Worm (Caenorhabditis elegans) whole organism, mixed stage, embryonic: ENCODE data around the gene Y53F4B.25.
A peak's percentile ranks its signal among the peaks of the same experiment; 100 is the strongest.
"Not testable (repeated sequence)": the region's sequence is repeated elsewhere in the genome, so short reads cannot be mapped to it uniquely, and the experiment has no call there.

ENCODE experiments used
- M03D4.4 ChIP-seq: sonication (generic microtip); optimal IDR thresholded peaks from 2 replicates; lab custom pipeline; 2017; ENCODE audit warnings: mild to moderate bottlenecking, missing genetic modification characterization, missing compliant biosample characterization
- bed-3 ChIP-seq: fragments of 200-800 bp; sonication (Bioruptor generic); optimal IDR thresholded peaks from 3 replicates; lab custom pipeline; 2018; ENCODE audit warnings: mild to moderate bottlenecking, missing genetic modification characterization, moderate library complexity, missing compliant biosample characterization
- blmp-1 ChIP-seq: fragments of 150-350 bp; optimal IDR thresholded peaks from 2 replicates; lab custom pipeline; 2014; ENCODE audit warnings: missing biosample characterization, missing genetic modification characterization
- ceh-39 ChIP-seq: fragments of 150-350 bp; optimal IDR thresholded peaks from 2 replicates; lab custom pipeline; 2014; ENCODE audit warnings: missing biosample characterization, missing genetic modification characterization
- ceh-43 ChIP-seq: fragments of 200-800 bp; sonication (Bioruptor generic); optimal IDR thresholded peaks from 2 replicates; lab custom pipeline; 2018; ENCODE audit warnings: mild to moderate bottlenecking, missing genetic modification characterization, moderate library complexity, missing compliant biosample characterization
- ceh-83 ChIP-seq: fragments of 200-800 bp; sonication (Bioruptor generic); optimal IDR thresholded peaks from 2 replicates; lab custom pipeline; 2018; ENCODE audit warnings: mild to moderate bottlenecking, missing genetic modification characterization, missing compliant biosample characterization
- cnd-1 ChIP-seq: fragments of 200-800 bp; sonication (Bioruptor generic); optimal IDR thresholded peaks from 2 replicates; lab custom pipeline; 2018; ENCODE audit warnings: mild to moderate bottlenecking, missing genetic modification characterization, missing compliant biosample characterization
- drap-1 ChIP-seq: fragments of 200-800 bp; sonication (Bioruptor generic); optimal IDR thresholded peaks from 3 replicates; lab custom pipeline; 2018; ENCODE audit warnings: mild to moderate bottlenecking, missing genetic modification characterization, missing compliant biosample characterization
- elt-1 ChIP-seq: sonication (generic microtip); optimal IDR thresholded peaks from 2 replicates; lab custom pipeline; 2017; ENCODE audit warnings: missing genetic modification characterization, mild to moderate bottlenecking, missing compliant biosample characterization, antibody characterized with exemption, moderate library complexity, borderline replicate concordance; ENCODE audit not compliant: insufficient read depth
- elt-3 ChIP-seq: fragments of 150-350 bp; optimal IDR thresholded peaks from 2 replicates; lab custom pipeline; 2014; ENCODE audit warnings: missing biosample characterization, missing genetic modification characterization
- flh-1 ChIP-seq: fragments of 200-800 bp; sonication (Bioruptor generic); optimal IDR thresholded peaks from 2 replicates; lab custom pipeline; 2018; ENCODE audit warnings: mild to moderate bottlenecking, missing genetic modification characterization, moderate library complexity, missing compliant biosample characterization
- ham-2 ChIP-seq: fragments of 200-800 bp; sonication (Bioruptor generic); optimal IDR thresholded peaks from 2 replicates; lab custom pipeline; 2018; ENCODE audit warnings: mild to moderate bottlenecking, missing genetic modification characterization, missing compliant biosample characterization
- hlh-1 ChIP-seq: fragments of 150-350 bp; optimal IDR thresholded peaks from 2 replicates; lab custom pipeline; 2014; ENCODE audit warnings: missing biosample characterization, missing genetic modification reagents, missing genetic modification characterization
- lin-32 ChIP-seq: fragments of 200-800 bp; sonication (Bioruptor generic); optimal IDR thresholded peaks from 2 replicates; lab custom pipeline; 2018; ENCODE audit warnings: mild to moderate bottlenecking, missing genetic modification characterization, missing compliant biosample characterization
- lsy-2 ChIP-seq: fragments of 150-350 bp; optimal IDR thresholded peaks from 2 replicates; lab custom pipeline; 2014; ENCODE audit warnings: missing biosample characterization, missing genetic modification characterization
- mab-5 ChIP-seq: fragments of 150-350 bp; optimal IDR thresholded peaks from 2 replicates; lab custom pipeline; 2014; ENCODE audit warnings: missing biosample characterization, missing genetic modification characterization
- mls-2 ChIP-seq: sonication (generic microtip); optimal IDR thresholded peaks from 2 replicates; lab custom pipeline; 2016; ENCODE audit warnings: mild to moderate bottlenecking, missing genetic modification characterization, moderate library complexity, missing compliant biosample characterization
- nhr-2 ChIP-seq: fragments of 150-350 bp; optimal IDR thresholded peaks from 2 replicates; lab custom pipeline; 2014; ENCODE audit warnings: missing biosample characterization, missing genetic modification characterization
- nhr-28 ChIP-seq: fragments of 150-350 bp; optimal IDR thresholded peaks from 2 replicates; lab custom pipeline; 2014; ENCODE audit warnings: missing biosample characterization, missing genetic modification characterization
- nhr-76 ChIP-seq: sonication (generic microtip); optimal IDR thresholded peaks from 2 replicates; lab custom pipeline; 2017; ENCODE audit warnings: missing biosample characterization, missing genetic modification characterization
- pha-4 ChIP-seq: fragments of 150-350 bp; optimal IDR thresholded peaks from 2 replicates; lab custom pipeline; 2018; ENCODE audit warnings: missing biosample characterization, missing genetic modification reagents, missing genetic modification characterization
- sem-2 ChIP-seq: fragments of 200-800 bp; sonication (Bioruptor generic); optimal IDR thresholded peaks from 2 replicates; lab custom pipeline; 2018; ENCODE audit warnings: mild to moderate bottlenecking, missing genetic modification characterization, missing compliant biosample characterization
- snpc-4 ChIP-seq: fragments of 150-350 bp; optimal IDR thresholded peaks from 2 replicates; lab custom pipeline; 2014; ENCODE audit warnings: missing biosample characterization, missing genetic modification characterization
- tbx-8 ChIP-seq: fragments of 200-800 bp; sonication (Bioruptor generic); optimal IDR thresholded peaks from 2 replicates; lab custom pipeline; 2018; ENCODE audit warnings: mild to moderate bottlenecking, missing genetic modification characterization, moderate library complexity, missing compliant biosample characterization
- unc-120 ChIP-seq: sonication (generic microtip); optimal IDR thresholded peaks from 2 replicates; lab custom pipeline; 2017; ENCODE audit warnings: missing genetic modification characterization, missing compliant biosample characterization; ENCODE audit not compliant: poor library complexity, severe bottlenecking
- unc-39 ChIP-seq: fragments of 150-350 bp; optimal IDR thresholded peaks from 2 replicates; lab custom pipeline; 2014; ENCODE audit warnings: missing biosample characterization, missing genetic modification characterization
- unc-62 ChIP-seq: fragments of 150-350 bp; optimal IDR thresholded peaks from 2 replicates; lab custom pipeline; 2014; ENCODE audit warnings: missing biosample characterization, missing genetic modification reagents, missing genetic modification characterization
- zip-8 ChIP-seq: fragments of 150-350 bp; optimal IDR thresholded peaks from 2 replicates; lab custom pipeline; 2014; ENCODE audit warnings: missing biosample characterization, missing genetic modification characterization
- ztf-11 ChIP-seq: fragments of 150-350 bp; optimal IDR thresholded peaks from 2 replicates; lab custom pipeline; 2014; ENCODE audit warnings: missing biosample characterization, missing genetic modification characterization

Gene Y53F4B.25

DNA sequence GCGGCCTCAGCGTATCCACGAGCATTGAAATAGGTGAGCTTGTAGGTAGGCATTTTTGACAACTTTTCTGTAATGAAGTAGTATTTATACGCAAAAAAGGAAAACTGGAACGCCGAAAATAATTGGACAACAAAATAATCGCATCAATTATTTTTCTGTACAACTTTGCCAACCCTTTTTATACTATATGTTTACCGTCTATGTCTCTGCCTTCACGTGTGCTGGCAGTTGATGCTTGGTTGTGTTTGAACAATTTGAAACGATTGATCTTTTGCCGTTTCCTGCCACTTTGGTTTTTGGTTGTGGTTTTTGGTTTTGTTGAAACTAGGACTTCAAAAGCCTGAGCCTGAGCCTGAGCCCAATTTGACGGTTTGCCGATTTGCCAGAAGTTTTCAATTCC, 31.4 kb downstream of the Y53F4B.25 start, which contains the start of gene gst-28:
gst-28 (minus strand) TSS at position 238 of the 400 bp plus-strand sequence.
- TF ChIP-seq unc-39 (tag; lab: Kevin White, UChicago) (no peak), blmp-1 (tag; lab: Kevin White, UChicago) (no peak), bed-3 (GFP tag; lab: Kevin White, UChicago) (no peak), elt-3 (no peak), hlh-1 (tag; lab: Kevin White, UChicago) (no peak)

DNA sequence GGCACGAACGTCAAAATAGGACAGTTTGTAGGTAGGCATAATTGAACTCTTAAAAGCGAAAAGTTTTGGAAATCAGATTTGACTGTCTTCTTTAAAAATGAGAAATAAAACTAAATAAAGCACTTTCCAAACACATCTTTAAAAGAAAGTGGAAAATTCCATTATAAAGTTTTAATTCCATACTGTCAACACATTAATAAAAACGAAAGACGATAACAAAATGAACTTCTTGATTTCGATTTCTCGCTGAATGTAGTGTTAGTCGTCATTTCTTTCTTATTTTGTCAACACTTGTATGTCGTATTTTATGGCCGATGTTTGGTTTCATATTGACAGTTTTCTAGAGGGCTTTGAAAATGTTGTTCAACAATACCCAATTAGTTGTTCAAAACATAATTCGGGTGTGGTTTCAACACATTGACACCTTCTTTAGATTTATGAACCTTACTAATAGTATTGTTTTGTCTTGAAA, 33.9 kb downstream of the Y53F4B.25 start, which contains the start of gene gst-29:
gst-29 (minus strand) TSS at position 51 of the 472 bp plus-strand sequence.
- no peak for TF ChIP-seq M03D4.4 (tag; lab: Kevin White, UChicago)
- no peak for TF ChIP-seq hlh-1 (tag; lab: Kevin White, UChicago)
- TF ChIP-seq drap-1 = no peak
- no peak for TF ChIP-seq sem-2
- no peak for TF ChIP-seq lin-32 (GFP tag; lab: Kevin White, UChicago)
- TF ChIP-seq cnd-1 = no peak
- TF ChIP-seq lsy-2 (tag; lab: Kevin White, UChicago) = no peak
- no peak for TF ChIP-seq nhr-28
- TF ChIP-seq ham-2 (GFP tag; lab: Kevin White, UChicago) = no peak
- no peak for TF ChIP-seq ceh-43 (GFP tag; lab: Kevin White, UChicago)
- no peak for TF ChIP-seq zip-8
- no peak for TF ChIP-seq ceh-83 (GFP tag; lab: Kevin White, UChicago)
- TF ChIP-seq nhr-2 (tag; lab: Kevin White, UChicago) = no peak
- TF ChIP-seq pha-4 (tag; lab: Kevin White, UChicago) = no peak
- no peak for TF ChIP-seq snpc-4 (tag; lab: Kevin White, UChicago)
- TF ChIP-seq, all 35 proteins: peak for 0

DNA sequence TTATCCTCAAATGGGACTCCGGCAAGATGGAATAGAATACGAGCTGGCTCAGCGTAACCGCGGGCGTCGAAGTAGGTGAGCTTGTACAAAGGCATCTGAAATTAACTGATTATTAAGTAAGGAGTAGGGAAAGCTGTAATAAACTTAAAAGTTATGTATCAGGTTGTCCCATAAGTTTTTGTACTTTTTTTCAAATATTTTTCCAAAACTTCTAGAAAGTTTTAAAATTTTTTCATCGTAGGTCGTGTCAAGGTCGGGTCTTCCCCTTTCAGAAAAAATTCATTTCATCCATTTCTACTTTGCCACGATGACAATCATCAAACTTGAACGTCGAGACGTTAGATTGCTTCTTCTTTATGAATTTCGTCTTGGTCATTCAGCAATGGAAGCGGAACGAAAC, 35.8 kb downstream of the Y53F4B.25 start, which contains the start of gene gst-39:
gst-39 (minus strand) TSS at position 101 of the 400 bp plus-strand sequence.
- not testable (repeated sequence) for TF ChIP-seq lin-32 (GFP tag; lab: Kevin White, UChicago); ceh-43 (GFP tag; lab: Kevin White, UChicago); ceh-39 (tag; lab: Kevin White, UChicago)

DNA sequence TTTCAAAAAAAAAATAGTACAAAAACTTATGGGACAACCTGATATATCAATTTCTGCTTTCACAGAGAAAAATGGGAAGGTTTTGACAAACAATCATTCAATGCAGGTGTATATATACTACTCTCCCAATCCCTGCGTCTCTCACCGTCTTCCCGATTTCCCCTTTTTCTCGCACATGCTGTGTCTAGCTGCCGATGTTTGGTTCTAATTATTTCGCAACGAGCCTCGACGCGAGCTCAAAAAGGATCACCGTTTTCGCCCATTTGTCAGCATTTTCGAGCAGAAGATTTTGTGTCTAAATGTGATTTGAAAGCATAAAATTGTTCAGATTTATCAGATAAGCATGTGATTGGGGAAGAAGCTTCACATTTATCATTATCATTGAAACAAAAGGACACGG, 37.2 kb downstream of the Y53F4B.25 start:
- TF ChIP-seq zip-8 (no peak), unc-120 (tag; lab: Kevin White, UChicago) (peak; percentile 13), pha-4 (tag; lab: Kevin White, UChicago) (peak; percentile 23)
- TF ChIP-seq, all 35 proteins: peak for 2

DNA sequence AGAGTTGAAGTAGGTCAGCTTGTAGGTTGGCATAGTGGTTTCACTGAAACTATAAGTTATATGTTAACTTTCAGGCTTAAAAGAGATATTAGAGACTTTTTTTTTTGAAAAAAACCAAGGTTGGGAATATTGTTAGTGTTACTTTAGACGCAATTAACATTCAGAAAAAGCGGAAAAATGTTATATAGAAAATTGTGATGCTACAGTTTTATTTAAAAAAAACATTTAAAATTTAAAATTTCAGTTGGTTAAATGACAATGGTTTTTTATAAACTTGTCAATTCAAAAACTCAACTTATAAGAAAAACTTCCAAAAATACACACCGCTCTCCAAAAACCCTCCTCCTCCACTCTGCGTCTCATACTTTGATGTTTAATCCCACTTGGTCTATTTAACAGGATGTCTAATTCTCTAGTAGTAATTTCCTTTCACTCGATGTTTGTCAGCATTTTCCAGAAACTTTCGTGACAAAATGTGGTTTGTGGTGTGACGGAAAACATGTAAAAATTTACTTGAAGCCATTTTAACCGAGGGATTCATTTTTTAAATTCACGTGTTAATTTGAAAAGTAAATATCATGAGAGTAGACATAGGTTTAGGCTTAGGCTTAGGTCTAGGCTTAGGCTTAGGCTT, 39.0 kb downstream of the Y53F4B.25 start, which contains the start of gene gst-31:
gst-31 (minus strand) TSS at position 51 of the 634 bp plus-strand sequence.
- no peak for TF ChIP-seq sem-2
- TF ChIP-seq mls-2 (tag; lab: Kevin White, UChicago) = no peak
- TF ChIP-seq mab-5 = no peak

DNA sequence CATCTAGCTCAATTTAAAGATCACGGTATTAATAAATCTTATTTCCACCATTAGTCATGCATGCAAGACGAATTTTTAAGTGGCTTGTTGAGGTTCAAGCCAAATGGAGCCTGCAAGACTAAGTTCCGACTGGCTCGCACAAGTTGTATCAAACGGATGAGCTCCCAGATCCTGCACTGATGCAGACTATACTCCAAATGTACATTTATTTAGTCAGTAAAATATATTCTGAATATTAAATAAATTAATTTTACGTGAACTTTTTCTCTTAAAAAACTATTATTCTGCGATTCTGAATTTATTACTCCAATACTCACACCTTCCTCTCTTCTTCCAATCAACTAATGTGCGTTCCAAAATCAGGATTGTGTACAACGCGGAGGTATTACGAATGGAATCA, 39.7 kb downstream of the Y53F4B.25 start, which contains the start of gene Y53F4B.36:
Y53F4B.36 (plus strand) TSS at position 301 of the 400 bp plus-strand sequence.
- TF ChIP-seq elt-1 (no peak), mls-2 (tag; lab: Kevin White, UChicago) (no peak), zip-8 (no peak), unc-120 (tag; lab: Kevin White, UChicago) (no peak), cnd-1 (no peak), snpc-4 (tag; lab: Kevin White, UChicago) (no peak), flh-1 (no peak), hlh-1 (tag; lab: Kevin White, UChicago) (no peak), sem-2 (no peak), unc-62 (GFP tag; lab: Kevin White, UChicago) (no peak)

DNA sequence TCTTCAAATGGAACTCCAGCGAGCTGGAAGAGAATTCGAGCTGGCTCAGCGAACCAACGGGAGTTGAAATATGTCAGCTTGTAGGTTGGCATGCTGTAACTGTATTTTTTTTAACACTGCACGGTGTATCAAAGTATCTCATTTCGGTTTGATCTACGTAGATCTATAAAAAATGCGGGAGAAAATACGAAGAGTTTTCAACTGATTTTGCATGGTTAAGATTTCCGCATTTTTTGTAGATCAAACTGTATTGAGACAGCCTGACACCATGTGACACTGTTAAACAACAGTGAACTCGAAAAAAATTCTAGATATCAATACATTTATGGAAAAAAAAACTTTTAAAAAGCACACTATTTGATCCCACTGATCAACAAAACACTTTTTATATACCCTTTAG, 42.5 kb downstream of the Y53F4B.25 start, which contains the start of gene gst-32:
gst-32 (minus strand) TSS at position 101 of the 400 bp plus-strand sequence.
- TF ChIP-seq snpc-4 (tag; lab: Kevin White, UChicago) (no peak), unc-120 (tag; lab: Kevin White, UChicago) (no peak), nhr-76 (tag; lab: Kevin White, UChicago) (no peak), ceh-39 (tag; lab: Kevin White, UChicago) (no peak), ceh-83 (GFP tag; lab: Kevin White, UChicago) (no peak), cnd-1 (no peak), ceh-43 (GFP tag; lab: Kevin White, UChicago) (no peak), tbx-8 (GFP tag; lab: Kevin White, UChicago) (no peak), ztf-11 (tag; lab: Kevin White, UChicago) (no peak)
